Fruit fly (Drosophila melanogaster): ENCODE data around the gene Hsc70-3.

Hsc70-3 gene

DNA sequence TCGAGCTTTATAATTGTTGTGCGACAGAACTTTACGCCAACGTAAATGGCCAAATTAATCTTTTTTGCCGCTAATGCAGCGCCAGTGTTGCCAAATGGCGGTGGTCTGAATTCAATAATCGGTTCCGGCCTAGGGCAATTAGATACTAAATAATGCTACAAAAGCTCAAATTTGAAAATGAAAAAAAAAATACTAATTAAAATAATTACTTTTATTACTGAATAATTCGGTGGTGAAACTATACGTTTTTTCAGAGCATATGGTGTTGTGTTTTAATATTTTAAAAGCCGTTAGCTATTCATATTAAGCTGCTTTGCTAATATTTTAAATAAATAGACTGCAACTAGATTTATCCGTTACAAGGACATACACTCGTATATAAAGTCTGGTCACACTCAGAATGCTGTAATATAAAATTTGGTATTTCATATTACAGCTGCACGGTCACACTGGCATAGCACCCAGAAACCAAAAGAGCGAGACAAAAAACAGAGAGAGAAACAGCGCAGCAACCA lies 9.6 kb upstream of the Hsc70-3 start, which contains the start of the genes CG1578 and rudhira (continued):
- TF ChIP-seq ssp (GFP tag; IDR thresholded peaks at IDR 0.05) (no peak), CG6765 (GFP tag; optimal IDR thresholded peaks at IDR 0.05) (no peak), lola (GFP tag; optimal IDR thresholded peaks at IDR 0.05) (peak in 1 of 3 experiments; percentile 9), Rx (GFP tag; IDR thresholded peaks at IDR 0.05) (no peak), CG14965 (GFP tag; optimal IDR thresholded peaks at IDR 0.05; ENCODE audit: borderline replicate concordance) (no peak), bcd (GFP tag; optimal IDR thresholded peaks at IDR 0.05) (peak; percentile 34), mam (GFP tag; optimal IDR thresholded peaks at IDR 0.05) (no peak), ttk (GFP tag; IDR thresholded peaks at IDR 0.05) (no peak), twi (tag; optimal IDR thresholded peaks at IDR 0.05) (no peak), CG11085 (GFP tag; IDR thresholded peaks at IDR 0.05) (no peak), TFAM (GFP tag; optimal IDR thresholded peaks at IDR 0.05) (no peak), CG10543 (GFP tag; optimal IDR thresholded peaks at IDR 0.05) (peak; percentile 36), CG8765 (GFP tag; IDR thresholded peaks at IDR 0.05) (no peak), gem (tag; optimal IDR thresholded peaks at IDR 0.05) (no peak), h (optimal IDR thresholded peaks at IDR 0.05) (no peak), D19B (GFP tag; optimal IDR thresholded peaks at IDR 0.05) (no peak), gsb-n (tag; optimal IDR thresholded peaks at IDR 0.05) (peak; percentile 26), CG12942 (GFP tag; optimal IDR thresholded peaks at IDR 0.05) (no peak), tgo (GFP tag; IDR thresholded peaks at IDR 0.05) (no peak), knrl (GFP tag; IDR thresholded peaks at IDR 0.05; ENCODE audit: partially characterized antibody) (no peak), sqz (GFP tag; optimal IDR thresholded peaks at IDR 0.05) (peak; percentile 46), Dref (GFP tag; IDR thresholded peaks at IDR 0.05) (no peak), Mrtf (GFP tag; IDR thresholded peaks at IDR 0.05) (no peak), ftz-f1 (GFP tag; optimal IDR thresholded peaks at IDR 0.05) (peak; percentile 71), CG14710 (tag; optimal IDR thresholded peaks at IDR 0.05) (peak; percentile 80), ind (GFP tag; optimal IDR thresholded peaks at IDR 0.05) (no peak), CG12769 (tag; optimal IDR thresholded peaks at IDR 0.05) (no peak), peb (GFP tag; IDR thresholded peaks at IDR 0.05) (no peak), CG2678 (tag; optimal IDR thresholded peaks at IDR 0.05) (peak; percentile 11), Doc3 (GFP tag; IDR thresholded peaks at IDR 0.05; ENCODE audit: partially characterized antibody) (no peak), tup (GFP tag; optimal IDR thresholded peaks at IDR 0.05) (no peak), CG16813 (GFP tag; IDR thresholded peaks at IDR 0.05; ENCODE audit: partially characterized antibody) (0 out of 3 replicates have a peak, but pooled peaks have one; percentile 9), phol (tag; optimal IDR thresholded peaks at IDR 0.05) (peak; percentile 39), kah (GFP tag; optimal IDR thresholded peaks at IDR 0.05) (no peak), pros (GFP tag; optimal IDR thresholded peaks at IDR 0.05) (no peak), CG3281 (GFP tag; optimal IDR thresholded peaks at IDR 0.05) (no peak), CG31441 (GFP tag; IDR thresholded peaks at IDR 0.05) (peak; percentile 33; the same call in 1 of the 2 replicates), exex (tag; optimal IDR thresholded peaks at IDR 0.05) (peak; percentile 12), CG8290 (GFP tag; optimal IDR thresholded peaks at IDR 0.05) (no peak), CG8290 (tag; optimal IDR thresholded peaks at IDR 0.05) (no peak), mld (GFP tag; IDR thresholded peaks at IDR 0.05; ENCODE audit: partially characterized antibody) (no peak), CG5245 (GFP tag; optimal IDR thresholded peaks at IDR 0.05) (no peak), CG13424 (tag; optimal IDR thresholded peaks at IDR 0.05) (no peak), lbe (GFP tag; optimal IDR thresholded peaks at IDR 0.05) (no peak), abd-A (tag; optimal IDR thresholded peaks at IDR 0.05) (peak; percentile 71), Myb (GFP tag; optimal IDR thresholded peaks at IDR 0.05) (peak; percentile 52), CG11456 (GFP tag; IDR thresholded peaks at IDR 0.05) (no peak), CG4730 (GFP tag; IDR thresholded peaks at IDR 0.05) (no peak), MBD-R2 (GFP tag; IDR thresholded peaks at IDR 0.05) (peak; percentile 35; the same call in 1 of the 2 replicates), pho (GFP tag; optimal IDR thresholded peaks at IDR 0.05) (no peak), NFAT (GFP tag; IDR thresholded peaks at IDR 0.05) (no peak)
